Worm (Caenorhabditis elegans) whole organism, L4 larva: Measurements from ENCODE around the gene cyp-32A1.

ENCODE experiments used
- D1046.2 ChIP-seq: fragments of 200-800 bp; sonication (Bioruptor generic); IDR thresholded peaks from 2 replicates; pipeline ENCODE4 v1.3.6; 2022; ENCODE audit warnings: missing genetic modification characterization, missing compliant biosample characterization
- F49E8.2 ChIP-seq: sonication (generic microtip); optimal IDR thresholded peaks from 2 replicates; lab custom pipeline; 2016; ENCODE audit warnings: missing compliant biosample characterization, mild to moderate bottlenecking, missing genetic modification characterization, borderline replicate concordance
- T20F7.1 ChIP-seq: fragments of 200-800 bp; sonication (Bioruptor generic); optimal IDR thresholded peaks from 2 replicates; lab custom pipeline; 2018; ENCODE audit warnings: mild to moderate bottlenecking, missing genetic modification characterization, missing compliant biosample characterization
- T26A8.4 ChIP-seq: fragments of 200-800 bp; sonication (Bioruptor generic); IDR thresholded peaks from 2 replicates; pipeline ENCODE4 v1.3.6; 2022; ENCODE audit warnings: missing genetic modification characterization, missing compliant biosample characterization
- Y75B8A.6 ChIP-seq: fragments of 200-800 bp; sonication (Bioruptor generic); IDR thresholded peaks from 2 replicates; pipeline ENCODE4 v1.3.6; 2022; ENCODE audit warnings: missing genetic modification reagents, missing genetic modification characterization, missing compliant biosample characterization
- aha-1 ChIP-seq: fragments of 150-350 bp; peaks from one replicate; lab custom pipeline; 2014; ENCODE audit warnings: missing biosample characterization, missing genetic modification characterization
- aly-2 ChIP-seq: sonication (generic microtip); optimal IDR thresholded peaks from 2 replicates; lab custom pipeline; 2018; ENCODE audit warnings: missing biosample characterization, missing genetic modification characterization
- ceh-20 ChIP-seq: fragments of 200-800 bp; sonication (Bioruptor generic); IDR thresholded peaks from 2 replicates; pipeline ENCODE4 v1.3.6; 2022; ENCODE audit warnings: missing genetic modification reagents, missing genetic modification characterization, missing compliant biosample characterization
- ces-1 ChIP-seq: fragments of 150-350 bp; sonication (generic microtip); optimal IDR thresholded peaks from 4 replicates; lab custom pipeline; 2014; ENCODE audit warnings: missing biosample characterization, missing genetic modification reagents, missing genetic modification characterization
- daf-12 ChIP-seq: fragments of 150-350 bp; optimal IDR thresholded peaks from 2 replicates; lab custom pipeline; 2014; ENCODE audit warnings: missing biosample characterization, missing genetic modification reagents, missing genetic modification characterization
- daf-16 ChIP-seq, 3 experiments: sonication (generic microtip); optimal IDR thresholded peaks; 2 replicates each; lab custom pipeline; 2016 to 2017; ENCODE audit warnings: missing genetic modification characterization in 3 of 3, missing genetic modification reagents in 3 of 3, mild to moderate bottlenecking in 2 of 3, missing compliant biosample characterization in 2 of 3, missing biosample characterization in 1 of 3, moderate library complexity in 1 of 3
- daf-19 ChIP-seq: fragments of 200-800 bp; sonication (Bioruptor generic); conservative IDR thresholded peaks from 2 replicates; pipeline ENCODE4 v1.3.6; 2022; ENCODE audit warnings: missing genetic modification characterization, missing compliant biosample characterization
- daf-8 ChIP-seq: fragments of 200-800 bp; sonication (Bioruptor generic); IDR thresholded peaks from 2 replicates; pipeline ENCODE4 v1.3.6; 2022; ENCODE audit warnings: missing genetic modification characterization, missing compliant biosample characterization
- dmd-6 ChIP-seq: fragments of 200-800 bp; sonication (Bioruptor generic); IDR thresholded peaks from 2 replicates; pipeline ENCODE4 v1.3.6; 2022; ENCODE audit warnings: missing genetic modification reagents, missing genetic modification characterization, missing compliant biosample characterization
- duxl-1 ChIP-seq: sonication (generic microtip); optimal IDR thresholded peaks from 2 replicates; lab custom pipeline; 2016; ENCODE audit warnings: mild to moderate bottlenecking, missing genetic modification characterization, moderate library complexity, missing compliant biosample characterization; ENCODE audit not compliant: poor library complexity
- dve-1 ChIP-seq: sonication (generic microtip); optimal IDR thresholded peaks from 2 replicates; lab custom pipeline; 2017; ENCODE audit warnings: antibody characterized with exemption, mild to moderate bottlenecking, missing genetic modification characterization, missing compliant biosample characterization; ENCODE audit not compliant: insufficient read depth
- gei-8 ChIP-seq: fragments of 200-800 bp; sonication (Bioruptor generic); optimal IDR thresholded peaks from 2 replicates; lab custom pipeline; 2018; ENCODE audit warnings: mild to moderate bottlenecking, missing genetic modification characterization, missing compliant biosample characterization
- hif-1 ChIP-seq, 2 experiments: sonication (generic microtip); optimal IDR thresholded peaks; 2 replicates each; lab custom pipeline; 2016 to 2017; ENCODE audit warnings: missing compliant biosample characterization in 2 of 2, missing genetic modification characterization in 2 of 2, missing genetic modification reagents in 2 of 2, missing genotype in 2 of 2, mild to moderate bottlenecking in 1 of 2
- hlh-11 ChIP-seq: fragments of 200-800 bp; sonication (Bioruptor generic); optimal IDR thresholded peaks from 2 replicates; lab custom pipeline; 2018; ENCODE audit warnings: mild to moderate bottlenecking, missing genetic modification characterization, missing compliant biosample characterization
- hlh-30 ChIP-seq: sonication (generic microtip); optimal IDR thresholded peaks from 2 replicates; lab custom pipeline; 2017; ENCODE audit warnings: antibody characterized with exemption, mild to moderate bottlenecking, missing genetic modification characterization, missing compliant biosample characterization; ENCODE audit not compliant: insufficient read depth
- jun-1 ChIP-seq: fragments of 150-350 bp; optimal IDR thresholded peaks from 2 replicates; lab custom pipeline; 2014; ENCODE audit warnings: missing biosample characterization, missing genetic modification reagents, missing genetic modification characterization
- lin-1 ChIP-seq: fragments of 200-800 bp; sonication (Bioruptor generic); IDR thresholded peaks from 2 replicates; pipeline ENCODE4 v1.3.6; 2022; ENCODE audit warnings: missing genetic modification reagents, missing genetic modification characterization, missing compliant biosample characterization
- lsy-2 ChIP-seq, 2 experiments: fragments of 150-350 bp in 1 of 2; sonication (generic microtip) in 1 of 2; optimal IDR thresholded peaks; 2 replicates each; lab custom pipeline; 2014 to 2017; ENCODE audit warnings: missing biosample characterization in 2 of 2, missing genetic modification characterization in 2 of 2
- madf-5 ChIP-seq, 2 experiments: fragments of 200-800 bp; sonication (Bioruptor generic); IDR thresholded peaks; 2 replicates each; pipeline ENCODE4 v1.3.6; 2022; ENCODE audit warnings: missing compliant biosample characterization in 2 of 2, missing genetic modification characterization in 2 of 2
- madf-9 ChIP-seq: fragments of 200-800 bp; sonication (Bioruptor generic); conservative IDR thresholded peaks from 2 replicates; pipeline ENCODE4 v1.3.6; 2022; ENCODE audit warnings: missing genetic modification reagents, missing genetic modification characterization, missing compliant biosample characterization
- mdl-1 ChIP-seq, 2 experiments: fragments of 150-350 bp in 1 of 2; sonication (generic microtip) in 1 of 2; optimal IDR thresholded peaks; 2 replicates each; lab custom pipeline; 2014 to 2017; ENCODE audit warnings: missing biosample characterization in 2 of 2, missing genetic modification characterization in 2 of 2
- mdt-29 ChIP-seq: fragments of 200-800 bp; sonication (Bioruptor generic); IDR thresholded peaks from 2 replicates; pipeline ENCODE4 v1.3.6; 2022; ENCODE audit warnings: missing genetic modification reagents, missing genetic modification characterization, missing compliant biosample characterization
- mep-1 ChIP-seq: fragments of 150-350 bp; sonication (generic microtip); optimal IDR thresholded peaks from 3 replicates; lab custom pipeline; 2014; ENCODE audit warnings: missing biosample characterization, missing genetic modification characterization
- mes-2 ChIP-seq: sonication (generic microtip); optimal IDR thresholded peaks from 2 replicates; lab custom pipeline; 2016; ENCODE audit warnings: missing genotype, mild to moderate bottlenecking, missing genetic modification characterization, missing compliant biosample characterization; ENCODE audit not compliant: poor library complexity, severe bottlenecking
- mxl-2 ChIP-seq: fragments of 200-800 bp; sonication (Bioruptor generic); conservative IDR thresholded peaks from 2 replicates; pipeline ENCODE4 v1.3.6; 2022; ENCODE audit warnings: missing genetic modification reagents, missing genetic modification characterization, missing compliant biosample characterization
- mxl-3 ChIP-seq: fragments of 200-800 bp; sonication (Bioruptor generic); optimal IDR thresholded peaks from 2 replicates; lab custom pipeline; 2018; ENCODE audit warnings: mild to moderate bottlenecking, missing genetic modification characterization, missing compliant biosample characterization
- nhr-102 ChIP-seq: sonication (generic microtip); optimal IDR thresholded peaks from 2 replicates; lab custom pipeline; 2016; ENCODE audit warnings: mild to moderate bottlenecking, missing genetic modification characterization, moderate library complexity, missing compliant biosample characterization
- nhr-111 ChIP-seq: fragments of 200-800 bp; sonication (Bioruptor generic); optimal IDR thresholded peaks from 2 replicates; lab custom pipeline; 2018; ENCODE audit warnings: mild to moderate bottlenecking, missing genetic modification characterization, missing compliant biosample characterization
- nhr-28 ChIP-seq: fragments of 150-350 bp; optimal IDR thresholded peaks from 2 replicates; lab custom pipeline; 2014; ENCODE audit warnings: missing biosample characterization, missing genetic modification characterization
- nhr-41 ChIP-seq: fragments of 200-800 bp; sonication (Bioruptor generic); IDR thresholded peaks from 2 replicates; pipeline ENCODE4 v1.3.6; 2022; ENCODE audit warnings: missing genetic modification reagents, missing genetic modification characterization, missing compliant biosample characterization
- nhr-48 ChIP-seq: sonication (generic microtip); optimal IDR thresholded peaks from 2 replicates; lab custom pipeline; 2016; ENCODE audit warnings: mild to moderate bottlenecking, missing genetic modification characterization, missing compliant biosample characterization
- nhr-77 ChIP-seq: fragments of 150-350 bp; optimal IDR thresholded peaks from 2 replicates; lab custom pipeline; 2014; ENCODE audit warnings: missing biosample characterization, missing genetic modification characterization
- pha-4 ChIP-seq, 2 experiments: fragments of 150-350 bp in 1 of 2; fragments of 200-800 bp in 1 of 2; sonication (Bioruptor generic) in 1 of 2; IDR thresholded peaks in 1 of 2; optimal IDR thresholded peaks in 1 of 2; 2 replicates each; pipeline versions ENCODE4 v1.3.6 to Lab custom; 2014 to 2022; ENCODE audit warnings: missing genetic modification characterization in 2 of 2, missing genetic modification reagents in 2 of 2, missing biosample characterization in 1 of 2, missing compliant biosample characterization in 1 of 2
- php-3 ChIP-seq: fragments of 200-800 bp; sonication (Bioruptor generic); IDR thresholded peaks from 2 replicates; pipeline ENCODE4 v1.3.6; 2022; ENCODE audit warnings: missing genetic modification reagents, missing genetic modification characterization, missing compliant biosample characterization
- pqm-1 ChIP-seq: sonication (generic microtip); optimal IDR thresholded peaks from 2 replicates; lab custom pipeline; 2017; ENCODE audit warnings: missing biosample characterization, missing genetic modification characterization
- sdz-12 ChIP-seq: fragments of 200-800 bp; sonication (Bioruptor generic); optimal IDR thresholded peaks from 2 replicates; lab custom pipeline; 2018; ENCODE audit warnings: mild to moderate bottlenecking, missing genetic modification characterization, missing compliant biosample characterization
- set-16 ChIP-seq: fragments of 200-800 bp; sonication (Bioruptor generic); IDR thresholded peaks from 2 replicates; pipeline ENCODE4 v1.3.6; 2022; ENCODE audit warnings: missing genetic modification reagents, missing genetic modification characterization, missing compliant biosample characterization
- tag-97 ChIP-seq: fragments of 200-800 bp; sonication (Bioruptor generic); IDR thresholded peaks from 2 replicates; pipeline ENCODE4 v1.3.6; 2022; ENCODE audit warnings: missing genetic modification characterization, missing compliant biosample characterization
- tra-1 ChIP-seq: fragments of 200-800 bp; sonication (Bioruptor generic); IDR thresholded peaks from 2 replicates; pipeline ENCODE4 v1.3.6; 2022; ENCODE audit warnings: missing genetic modification reagents, missing genetic modification characterization, missing compliant biosample characterization
- unc-62 ChIP-seq, 3 experiments: fragments of 150-350 bp in 1 of 3; sonication (generic microtip); optimal IDR thresholded peaks in 2 of 3; peaks in 1 of 3; 1 replicate in 1 of 3; 2 replicates in 2 of 3; lab custom pipeline; 2014 to 2017; ENCODE audit warnings: missing biosample characterization in 3 of 3, missing genetic modification characterization in 3 of 3, missing genetic modification reagents in 3 of 3, missing genotype in 1 of 3
- zfp-3 ChIP-seq: fragments of 200-800 bp; sonication (Bioruptor generic); conservative IDR thresholded peaks from 2 replicates; pipeline ENCODE4 v1.3.6; 2022; ENCODE audit warnings: missing genetic modification reagents, missing genetic modification characterization, missing compliant biosample characterization
- ztf-7 ChIP-seq: fragments of 150-350 bp; optimal IDR thresholded peaks from 2 replicates; lab custom pipeline; 2014; ENCODE audit warnings: missing biosample characterization, missing genetic modification characterization

The cyp-32A1 gene

DNA sequence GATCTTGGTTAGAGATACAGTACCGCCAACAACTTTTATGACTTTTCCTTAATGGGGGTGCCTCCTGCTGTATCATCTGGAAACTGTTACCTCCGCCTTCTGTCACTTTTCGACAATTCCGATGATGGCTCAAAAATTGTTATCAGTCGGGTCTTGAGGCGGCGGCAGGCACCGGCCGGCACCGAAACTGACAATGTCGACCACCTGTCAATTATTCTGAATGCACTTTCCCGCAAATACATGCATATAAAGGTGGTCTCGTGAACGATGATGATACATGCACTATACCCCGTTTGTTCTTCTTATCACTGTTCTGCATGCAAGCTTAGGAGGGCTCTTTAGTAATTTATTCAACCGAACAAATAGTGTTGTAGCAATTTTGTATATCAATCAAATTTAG, 37.5 kb upstream of the cyp-32A1 start:
- TF ChIP-seq dve-1 (tag; lab: Kevin White, UChicago) = peak; percentile 97
- TF ChIP-seq Y75B8A.6 = no peak
- TF ChIP-seq daf-19 (GFP tag; lab: Robert Waterston, UW) = no peak
- TF ChIP-seq tag-97 = no peak
- peak in 1 of 2 experiments; percentile 8 for TF ChIP-seq lsy-2 (tag; optimal IDR thresholded peaks at IDR 0.05; lab: Kevin White, UChicago)
- peak; percentile 29 for TF ChIP-seq mes-2
- 0 out of 2 replicates have a peak, but pooled peaks have one; percentile 47 for TF ChIP-seq T26A8.4 (GFP tag; lab: Robert Waterston, UW)
- no peak for TF ChIP-seq sdz-12 (GFP tag; lab: Kevin White, UChicago)
- peak; percentile 100 for TF ChIP-seq tra-1 (GFP tag; lab: Robert Waterston, UW)
- peak; percentile 33 for TF ChIP-seq gei-8 (GFP tag; lab: Kevin White, UChicago)
- TF ChIP-seq ces-1 (GFP tag; lab: Kevin White, UChicago) = no peak
- peak; percentile 49 for TF ChIP-seq mxl-3
- TF ChIP-seq nhr-41 = peak; percentile 54; the same call in 1 of the 2 replicates
- 0 out of 2 replicates have a peak, but pooled peaks have one; percentile 28 for TF ChIP-seq mxl-2 (GFP tag; lab: Robert Waterston, UW)
- peak; percentile 94 for TF ChIP-seq lin-1 (GFP tag; lab: Robert Waterston, UW)
- peak; percentile 53 for TF ChIP-seq mep-1 (tag; lab: Kevin White, UChicago)
- TF ChIP-seq hlh-30 = peak; percentile 58
- TF ChIP-seq jun-1 = no peak
- TF ChIP-seq zfp-3 = no peak
- no peak for TF ChIP-seq daf-8 (GFP tag; lab: Robert Waterston, UW)
- peak in 1 of 2 experiments; percentile 12 for TF ChIP-seq hif-1 (tag; optimal IDR thresholded peaks at IDR 0.05; lab: Kevin White, UChicago)
- TF ChIP-seq php-3 (GFP tag; lab: Robert Waterston, UW) = peak; percentile 93
- TF ChIP-seq dmd-6 (GFP tag; lab: Robert Waterston, UW) = peak; percentile 99
- peak in 1 of 2 experiments; percentile 96 for TF ChIP-seq unc-62 (GFP tag; optimal IDR thresholded peaks at IDR 0.05 in 1 of 2; lab: Kevin White, UChicago)
- no peak for TF ChIP-seq unc-62 (tag; optimal IDR thresholded peaks at IDR 0.05; lab: Kevin White, UChicago)
- TF ChIP-seq mdt-29 = peak; percentile 63; the same call in 1 of the 2 replicates
- TF ChIP-seq nhr-77 = peak; percentile 25
- TF ChIP-seq madf-5 (GFP tag; IDR thresholded peaks at IDR 0.05; lab: Robert Waterston, UW) = no peak
- TF ChIP-seq duxl-1 (tag; lab: Kevin White, UChicago) = peak; percentile 15
- peak; percentile 53 for TF ChIP-seq pqm-1 (tag; lab: Kevin White, UChicago)
- no peak for TF ChIP-seq ztf-7 (tag; lab: Kevin White, UChicago)
- peak; percentile 97 for TF ChIP-seq hlh-11
- peak; percentile 41; the same call in 1 of the 2 replicates for TF ChIP-seq set-16 (GFP tag; lab: Robert Waterston, UW)
- peak; percentile 80 for TF ChIP-seq ceh-20 (GFP tag; lab: Robert Waterston, UW)
- TF ChIP-seq nhr-111 (GFP tag; lab: Kevin White, UChicago) = no peak
- TF ChIP-seq pha-4 (GFP tag; IDR thresholded peaks at IDR 0.05; lab: Robert Waterston, UW) = peak; percentile 83
- no peak for TF ChIP-seq pha-4 (tag; optimal IDR thresholded peaks at IDR 0.05; lab: Kevin White, UChicago)
- TF ChIP-seq aly-2 (tag; lab: Kevin White, UChicago) = no peak
- peak; percentile 75 for TF ChIP-seq nhr-28 (tag; lab: Kevin White, UChicago)
- TF ChIP-seq mdl-1 (tag; optimal IDR thresholded peaks at IDR 0.05; lab: Kevin White, UChicago) = peak in 1 of 2 experiments; percentile 2
- TF ChIP-seq madf-9 (GFP tag; lab: Robert Waterston, UW) = no peak
- peak; percentile 88 for TF ChIP-seq nhr-48 (tag; lab: Kevin White, UChicago)
- peak; percentile 50 for TF ChIP-seq aha-1 (tag; lab: Kevin White, UChicago)
- TF ChIP-seq D1046.2 (GFP tag; lab: Robert Waterston, UW) = no peak
- peak; percentile 85 for TF ChIP-seq nhr-102 (tag; lab: Kevin White, UChicago)
- TF ChIP-seq daf-12 (tag; lab: Kevin White, UChicago) = no peak
- TF ChIP-seq daf-16 (GFP tag; optimal IDR thresholded peaks at IDR 0.05; lab: Kevin White, UChicago) = peak in 1 of 2 experiments; percentile 69
- TF ChIP-seq daf-16 (tag; optimal IDR thresholded peaks at IDR 0.05; lab: Kevin White, UChicago) = peak; percentile 89
- peak; percentile 37 for TF ChIP-seq T20F7.1 (GFP tag; lab: Kevin White, UChicago)
- no peak for TF ChIP-seq F49E8.2 (tag; lab: Kevin White, UChicago)
